Worm (Caenorhabditis elegans) whole organism, L4/young adult: ENCODE results near the gene srg-50.

Experiments
- W03F9.2 ChIP-seq: fragments of 150-350 bp; optimal IDR thresholded peaks from 2 replicates; lab custom pipeline; 2014; ENCODE audit warnings: missing biosample characterization, missing genetic modification characterization
- dao-5 ChIP-seq: sonication (generic microtip); optimal IDR thresholded peaks from 2 replicates; lab custom pipeline; 2016; ENCODE audit warnings: missing genotype, missing genetic modification characterization, moderate library complexity, missing compliant biosample characterization
- him-1 ChIP-seq: sonication (generic microtip); optimal IDR thresholded peaks from 2 replicates; lab custom pipeline; 2016; ENCODE audit warnings: missing genotype, missing genetic modification reagents, missing genetic modification characterization, missing compliant biosample characterization

DNA sequence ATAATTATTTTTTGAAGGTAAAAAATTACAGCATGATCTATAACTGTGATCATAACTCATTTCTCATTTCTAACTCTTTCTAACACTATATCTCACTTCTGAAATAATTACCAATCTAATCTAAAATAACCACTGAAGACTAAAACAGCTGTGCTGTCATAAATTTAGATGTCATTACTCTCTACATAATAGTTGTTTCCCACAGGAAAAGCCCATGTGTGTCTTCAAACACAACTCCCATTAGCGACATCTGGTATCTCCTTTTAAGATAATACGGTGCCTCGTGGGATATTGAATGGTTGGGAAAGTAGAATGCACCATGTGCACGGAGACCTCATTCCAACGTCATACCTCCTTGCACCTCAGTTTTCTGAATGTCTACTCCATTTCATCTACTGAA, 9.9 kb downstream of the srg-50 start, which contains the start of gene Y43B11AL.1:
- TF ChIP-seq him-1 (tag; lab: Kevin White, UChicago) (no peak), W03F9.2 (tag; lab: Kevin White, UChicago) (no peak), dao-5 (tag; lab: Kevin White, UChicago) (no peak)
